Fruit fly (Drosophila melanogaster) whole organism, pupa: Measurements from ENCODE around the gene scyl.

Experiments
- CG10348 ChIP-seq: fragments of 200-800 bp; sonication (Bioruptor generic); IDR thresholded peaks from 2 replicates; pipeline ENCODE4 v1.3.6; 2022; ENCODE audit warnings: missing biosample characterization, missing genetic modification characterization
- CG13204 ChIP-seq: fragments of 200-800 bp; sonication (Bioruptor generic); optimal IDR thresholded peaks from 2 replicates; lab custom pipeline; 2018; ENCODE audit warnings: missing biosample characterization, mild to moderate bottlenecking, missing genetic modification characterization, moderate library complexity
- CG15710 ChIP-seq: fragments of 200-800 bp; sonication (Bioruptor generic); optimal IDR thresholded peaks from 2 replicates; lab custom pipeline; 2018; ENCODE audit warnings: missing biosample characterization, mild to moderate bottlenecking, missing genetic modification characterization, moderate library complexity
- CG17806 ChIP-seq: fragments of 200-800 bp; sonication (Bioruptor generic); optimal IDR thresholded peaks from 2 replicates; lab custom pipeline; 2018; ENCODE audit warnings: missing biosample characterization, mild to moderate bottlenecking, missing genetic modification characterization, moderate library complexity
- CG34367 ChIP-seq: fragments of 200-800 bp; sonication (Bioruptor generic); optimal IDR thresholded peaks from 2 replicates; lab custom pipeline; 2018; ENCODE audit warnings: missing biosample characterization, mild to moderate bottlenecking, missing genetic modification characterization
- CG8159 ChIP-seq: fragments of 200-800 bp; sonication (Bioruptor generic); optimal IDR thresholded peaks from 3 replicates; lab custom pipeline; 2018; ENCODE audit warnings: missing biosample characterization, mild to moderate bottlenecking, missing genetic modification characterization, moderate library complexity
- CG9948 ChIP-seq: fragments of 200-800 bp; sonication (Bioruptor generic); optimal IDR thresholded peaks from 2 replicates; lab custom pipeline; 2018; ENCODE audit warnings: missing biosample characterization, mild to moderate bottlenecking, missing genetic modification characterization, moderate library complexity
- EcR ChIP-seq: fragments of 200-800 bp; sonication (Bioruptor generic); optimal IDR thresholded peaks from 3 replicates; lab custom pipeline; 2019; ENCODE audit warnings: missing biosample characterization, missing genetic modification characterization, mild to moderate bottlenecking, moderate library complexity, missing genetic modification reagents
- Ets98B ChIP-seq: fragments of 200-800 bp; sonication (Bioruptor generic); IDR thresholded peaks from 2 replicates; pipeline ENCODE4 v1.3.6; 2022; ENCODE audit warnings: missing biosample characterization, missing genetic modification characterization
- Pif1A ChIP-seq: fragments of 200-800 bp; sonication (Bioruptor generic); optimal IDR thresholded peaks from 3 replicates; lab custom pipeline; 2016; ENCODE audit warnings: missing biosample characterization, missing genetic modification characterization
- Pif1B ChIP-seq: fragments of 200-800 bp; sonication (Bioruptor generic); optimal IDR thresholded peaks from 3 replicates; lab custom pipeline; 2016; ENCODE audit warnings: missing biosample characterization, missing genetic modification characterization
- rn ChIP-seq: fragments of 200-800 bp; sonication (Bioruptor generic); IDR thresholded peaks from 2 replicates; pipeline ENCODE4 v1.3.6; 2022; ENCODE audit warnings: missing biosample characterization, missing genetic modification characterization

DNA sequence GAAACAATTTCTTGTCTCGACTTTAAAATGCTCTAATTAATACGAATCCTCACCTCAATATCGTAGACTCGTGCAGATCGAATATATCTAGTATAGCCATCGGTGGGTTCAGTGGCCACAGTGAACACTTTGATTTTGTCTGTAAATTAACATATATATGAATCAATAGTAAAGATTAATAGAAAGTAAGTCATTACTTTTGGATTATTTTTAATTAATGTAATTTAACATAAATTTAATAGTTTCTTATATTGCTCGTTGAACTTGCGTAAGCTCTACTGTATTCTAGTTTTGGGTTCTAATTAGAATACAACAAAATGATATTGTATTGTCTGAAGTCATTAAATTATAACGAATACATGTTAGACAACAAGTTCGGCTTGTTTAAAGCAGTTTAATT is 47.3 kb upstream of the scyl start:
- no peak for TF ChIP-seq CG9948 (tag; lab: Kevin White, UChicago)
- no peak for TF ChIP-seq CG13204 (GFP tag; lab: Kevin White, UChicago)
- TF ChIP-seq CG17806 (tag; lab: Kevin White, UChicago): no peak
- TF ChIP-seq Pif1A (GFP tag; lab: Kevin White, UChicago): no peak
- TF ChIP-seq Pif1B (GFP tag; lab: Kevin White, UChicago): no peak
- no peak for TF ChIP-seq Ets98B (GFP tag; lab: Robert Waterston, UW)
- no peak for TF ChIP-seq EcR (GFP tag; lab: Kevin White, UChicago)
- no peak for TF ChIP-seq CG15710 (tag; lab: Kevin White, UChicago)
- TF ChIP-seq CG34367 (tag; lab: Kevin White, UChicago): no peak
- no peak for TF ChIP-seq CG8159
- TF ChIP-seq rn (GFP tag; lab: Robert Waterston, UW): no peak
- TF ChIP-seq CG10348: no peak
